Worm (Caenorhabditis elegans): ENCODE measurements around the gene memo-1.

ce11 chrV:7811758-7812157, 35.2 kb downstream of the memo-1 start, which contains the start of gene ZK742.4:
- TF ChIP-seq ceh-14 (tag; optimal IDR thresholded peaks at IDR 0.05) (no peak), T23F11.4 (GFP tag; optimal IDR thresholded peaks at IDR 0.05) (no peak), ceh-45 (GFP tag; IDR thresholded peaks at IDR 0.05) (no peak)
